Fruit fly (Drosophila melanogaster) whole organism, embryonic: Measurements from ENCODE around the gene Lamtor4.

ENCODE experiments used
- Bdp1 ChIP-seq: fragments of 200-800 bp; sonication (Bioruptor generic); optimal IDR thresholded peaks from 3 replicates; lab custom pipeline; 2016; ENCODE audit warnings: missing biosample characterization, missing genetic modification characterization
- CG11560 ChIP-seq: fragments of 200-800 bp; sonication (Bioruptor generic); IDR thresholded peaks from 3 replicates; pipeline ENCODE4 v1.3.6; 2022; ENCODE audit warnings: missing biosample characterization, missing genetic modification characterization
- CG12299 ChIP-seq: fragments of 200-800 bp; sonication (Bioruptor generic); optimal IDR thresholded peaks from 2 replicates; lab custom pipeline; 2018; ENCODE audit warnings: missing biosample characterization, mild to moderate bottlenecking, missing genetic modification characterization
- CG14667 ChIP-seq: fragments of 200-800 bp; sonication (Bioruptor generic); IDR thresholded peaks from 2 replicates; pipeline ENCODE4 v1.3.6; 2022; ENCODE audit warnings: missing biosample characterization, missing genetic modification characterization
- CG15011 ChIP-seq: fragments of 200-800 bp; sonication (Bioruptor generic); optimal IDR thresholded peaks from 3 replicates; lab custom pipeline; 2018; ENCODE audit warnings: missing biosample characterization, mild to moderate bottlenecking, missing genetic modification characterization
- CG30403 ChIP-seq: fragments of 200-800 bp; sonication (Bioruptor generic); optimal IDR thresholded peaks from 3 replicates; lab custom pipeline; 2016; ENCODE audit warnings: missing biosample characterization, missing genetic modification characterization
- CG3838 ChIP-seq: fragments of 200-800 bp; sonication (Bioruptor generic); optimal IDR thresholded peaks from 3 replicates; lab custom pipeline; 2016; ENCODE audit warnings: missing biosample characterization, missing genetic modification characterization
- CG4360 ChIP-seq: fragments of 200-800 bp; sonication (Bioruptor generic); IDR thresholded peaks from 2 replicates; pipeline ENCODE4 v1.3.6; 2022; ENCODE audit warnings: missing biosample characterization, missing genetic modification characterization
- CG4854 ChIP-seq: fragments of 200-800 bp; sonication (Bioruptor generic); optimal IDR thresholded peaks from 2 replicates; lab custom pipeline; 2016; ENCODE audit warnings: missing biosample characterization, missing genetic modification characterization, inconsistent platforms
- CG5245 ChIP-seq: fragments of 200-800 bp; sonication (Bioruptor generic); optimal IDR thresholded peaks from 3 replicates; lab custom pipeline; 2016; ENCODE audit warnings: missing biosample characterization, missing genetic modification characterization
- CG6654 ChIP-seq: fragments of 200-800 bp; sonication (Bioruptor generic); optimal IDR thresholded peaks from 2 replicates; lab custom pipeline; 2017; ENCODE audit warnings: missing biosample characterization, mild to moderate bottlenecking, missing genetic modification characterization
- CG8478 ChIP-seq: fragments of >200 bp; optimal IDR thresholded peaks from 2 replicates; lab custom pipeline; 2018
- CG8765 ChIP-seq: fragments of 200-800 bp; sonication (Bioruptor generic); IDR thresholded peaks from 2 replicates; pipeline ENCODE4 v1.3.6; 2022; ENCODE audit warnings: missing biosample characterization, missing genetic modification characterization
- CG9817 ChIP-seq: fragments of 200-800 bp; sonication (Bioruptor generic); optimal IDR thresholded peaks from 2 replicates; lab custom pipeline; 2018; ENCODE audit warnings: missing biosample characterization, mild to moderate bottlenecking, missing genetic modification characterization, moderate library complexity
- Doc3 ChIP-seq: fragments of 200-800 bp; sonication (Bioruptor generic); IDR thresholded peaks from 3 replicates; pipeline ENCODE4 v1.3.6; 2022; ENCODE audit warnings: missing biosample characterization, missing genetic modification characterization; ENCODE audit not compliant: partially characterized antibody
- ERR ChIP-seq: fragments of 200-800 bp; sonication (Bioruptor generic); optimal IDR thresholded peaks from 2 replicates; lab custom pipeline; 2016; ENCODE audit warnings: missing biosample characterization, missing genetic modification characterization
- GATAe ChIP-seq: fragments of 200-800 bp; sonication (Bioruptor generic); conservative IDR thresholded peaks from 2 replicates; pipeline ENCODE4 v1.3.6; 2022; ENCODE audit warnings: missing biosample characterization, missing genetic modification characterization
- Hmr ChIP-seq: fragments of 200-800 bp; sonication (Bioruptor generic); optimal IDR thresholded peaks from 3 replicates; lab custom pipeline; 2017; ENCODE audit warnings: mild to moderate bottlenecking, missing biosample characterization, missing genetic modification reagents, missing genetic modification characterization
- Jarid2 ChIP-seq: fragments of 200-800 bp; sonication (Bioruptor generic); optimal IDR thresholded peaks from 3 replicates; lab custom pipeline; 2017; ENCODE audit warnings: mild to moderate bottlenecking, missing biosample characterization, missing genetic modification reagents, missing genetic modification characterization
- Lim3 ChIP-seq: fragments of 200-800 bp; sonication (Bioruptor generic); IDR thresholded peaks from 2 replicates; pipeline ENCODE4 v1.3.6; 2022; ENCODE audit warnings: missing biosample characterization, missing genetic modification characterization
- Nf-YA ChIP-seq: fragments of 200-800 bp; sonication (Bioruptor generic); IDR thresholded peaks from 2 replicates; pipeline ENCODE4 v1.3.6; 2022; ENCODE audit warnings: missing biosample characterization, missing genetic modification characterization
- Ptx1 ChIP-seq: fragments of 200-800 bp; sonication (Bioruptor generic); IDR thresholded peaks from 2 replicates; pipeline ENCODE4 v1.3.6; 2022; ENCODE audit warnings: missing biosample characterization, missing genetic modification characterization
- Rfx ChIP-seq: fragments of 200-800 bp; sonication (Bioruptor generic); IDR thresholded peaks from 2 replicates; pipeline ENCODE4 v1.3.6; 2022; ENCODE audit warnings: missing biosample characterization, missing genetic modification characterization
- Six4 ChIP-seq: fragments of 200-800 bp; sonication (Bioruptor generic); optimal IDR thresholded peaks from 2 replicates; lab custom pipeline; 2016; ENCODE audit warnings: missing biosample characterization, missing genetic modification characterization
- Stat92E ChIP-seq, 3 experiments: fragments of >200 bp in 2 of 3; fragments of 200-800 bp in 1 of 3; sonication (Bioruptor generic) in 1 of 3; optimal IDR thresholded peaks; 2 replicates each; lab custom pipeline; 2017 to 2019; ENCODE audit warnings: missing biosample characterization in 3 of 3, missing genetic modification characterization in 3 of 3, mild to moderate bottlenecking in 1 of 3, moderate library complexity in 1 of 3
- TFAM ChIP-seq: fragments of 200-800 bp; sonication (Bioruptor generic); optimal IDR thresholded peaks from 2 replicates; lab custom pipeline; 2017; ENCODE audit warnings: missing biosample characterization, missing genetic modification characterization, inconsistent platforms
- Trl ChIP-seq, 3 experiments: fragments of >200 bp in 2 of 3; fragments of 200-800 bp in 1 of 3; sonication (Bioruptor generic) in 1 of 3; optimal IDR thresholded peaks; 2 replicates in 1 of 3; 3 replicates in 2 of 3; lab custom pipeline; 2016 to 2017; ENCODE audit warnings: missing biosample characterization in 1 of 3, missing genetic modification characterization in 1 of 3
- Usf ChIP-seq: fragments of 200-800 bp; sonication (Bioruptor generic); optimal IDR thresholded peaks from 2 replicates; lab custom pipeline; 2017; ENCODE audit warnings: missing genotype, missing biosample characterization, missing genetic modification characterization
- Xrp1 ChIP-seq: fragments of 200-800 bp; sonication (Bioruptor generic); IDR thresholded peaks from 2 replicates; pipeline ENCODE4 v1.3.6; 2022; ENCODE audit warnings: missing biosample characterization, missing genetic modification characterization
- aop ChIP-seq: fragments of 200-800 bp; sonication (Bioruptor generic); IDR thresholded peaks from 2 replicates; pipeline ENCODE4 v1.3.6; 2022; ENCODE audit warnings: missing biosample characterization, missing genetic modification characterization
- ap ChIP-seq: fragments of 200-800 bp; sonication (Bioruptor generic); IDR thresholded peaks from 2 replicates; pipeline ENCODE4 v1.3.6; 2022; ENCODE audit warnings: missing biosample characterization, missing genetic modification characterization
- bbx ChIP-seq: fragments of 200-800 bp; sonication (Bioruptor generic); IDR thresholded peaks from 2 replicates; pipeline ENCODE4 v1.3.6; 2022; ENCODE audit warnings: missing biosample characterization, missing genetic modification characterization; ENCODE audit not compliant: partially characterized antibody
- caup ChIP-seq: fragments of 200-800 bp; sonication (Bioruptor generic); optimal IDR thresholded peaks from 3 replicates; lab custom pipeline; 2017; ENCODE audit warnings: missing biosample characterization, mild to moderate bottlenecking, missing genetic modification characterization, moderate library complexity; ENCODE audit not compliant: severe bottlenecking
- crp ChIP-seq, 2 experiments: fragments of 200-800 bp; sonication (Bioruptor generic); optimal IDR thresholded peaks; 2 replicates in 1 of 2; 3 replicates in 1 of 2; lab custom pipeline; 2017; ENCODE audit warnings: missing biosample characterization in 2 of 2, missing genetic modification characterization in 2 of 2, mild to moderate bottlenecking in 1 of 2, moderate library complexity in 1 of 2
- dm ChIP-seq: fragments of 200-800 bp; sonication (Bioruptor generic); optimal IDR thresholded peaks from 3 replicates; lab custom pipeline; 2016; ENCODE audit warnings: missing biosample characterization, missing genetic modification characterization
- dmrt11E ChIP-seq: fragments of 200-800 bp; sonication (Bioruptor generic); optimal IDR thresholded peaks from 3 replicates; lab custom pipeline; 2018; ENCODE audit warnings: missing biosample characterization, mild to moderate bottlenecking, missing genetic modification characterization, moderate library complexity
- eyg ChIP-seq: fragments of 200-800 bp; sonication (Bioruptor generic); optimal IDR thresholded peaks from 3 replicates; lab custom pipeline; 2016; ENCODE audit warnings: missing biosample characterization, missing genetic modification characterization
- fd96Cb ChIP-seq: fragments of 200-800 bp; sonication (Bioruptor generic); optimal IDR thresholded peaks from 2 replicates; lab custom pipeline; 2018; ENCODE audit warnings: missing biosample characterization, mild to moderate bottlenecking, missing genetic modification characterization, moderate library complexity
- fru ChIP-seq: fragments of >200 bp; optimal IDR thresholded peaks from 2 replicates; lab custom pipeline; 2017
- gcm2 ChIP-seq: fragments of 200-800 bp; sonication (Bioruptor generic); optimal IDR thresholded peaks from 2 replicates; lab custom pipeline; 2016; ENCODE audit warnings: missing biosample characterization, missing genetic modification characterization
- grau ChIP-seq: fragments of 200-800 bp; optimal IDR thresholded peaks from 3 replicates; lab custom pipeline; 2019; ENCODE audit warnings: missing biosample characterization, mild to moderate bottlenecking, missing genetic modification characterization, moderate library complexity
- kah ChIP-seq: fragments of 200-800 bp; sonication (Bioruptor generic); optimal IDR thresholded peaks from 2 replicates; lab custom pipeline; 2018; ENCODE audit warnings: missing biosample characterization, mild to moderate bottlenecking, missing genetic modification characterization
- knrl ChIP-seq: fragments of 200-800 bp; sonication (Bioruptor generic); IDR thresholded peaks from 3 replicates; pipeline ENCODE4 v1.3.6; 2022; ENCODE audit warnings: missing biosample characterization, missing genetic modification characterization; ENCODE audit not compliant: partially characterized antibody
- lmd ChIP-seq: fragments of 200-800 bp; sonication (Bioruptor generic); IDR thresholded peaks from 2 replicates; pipeline ENCODE4 v1.3.6; 2022; ENCODE audit warnings: missing biosample characterization, missing genetic modification characterization
- otp ChIP-seq: fragments of 200-800 bp; sonication (Bioruptor generic); IDR thresholded peaks from 3 replicates; pipeline ENCODE4, ENCODE4 v1.3.6; 2022; ENCODE audit warnings: missing biosample characterization, missing genetic modification characterization
- pnt ChIP-seq: fragments of 200-800 bp; sonication (Bioruptor generic); optimal IDR thresholded peaks from 3 replicates; lab custom pipeline; 2016; ENCODE audit warnings: missing biosample characterization, missing genetic modification characterization
- pzg ChIP-seq: fragments of 200-800 bp; sonication (Bioruptor generic); optimal IDR thresholded peaks from 3 replicates; lab custom pipeline; 2018; ENCODE audit warnings: missing biosample characterization, mild to moderate bottlenecking, missing genetic modification characterization, moderate library complexity
- ro ChIP-seq: fragments of 200-800 bp; sonication (Bioruptor generic); IDR thresholded peaks from 2 replicates; pipeline ENCODE4 v1.3.6; 2022; ENCODE audit warnings: missing biosample characterization, missing genetic modification characterization
- slbo ChIP-seq: fragments of 200-800 bp; sonication (Bioruptor generic); IDR thresholded peaks from 2 replicates; pipeline ENCODE4 v1.3.6; 2022; ENCODE audit warnings: missing biosample characterization, missing genetic modification characterization
- ssp ChIP-seq: fragments of 200-800 bp; sonication (Bioruptor generic); IDR thresholded peaks from 2 replicates; pipeline ENCODE4 v1.3.6; 2022; ENCODE audit warnings: missing biosample characterization, missing genetic modification characterization
- toy ChIP-seq: fragments of 200-800 bp; sonication (Bioruptor generic); IDR thresholded peaks from 2 replicates; pipeline ENCODE4 v1.3.6; 2022; ENCODE audit warnings: missing biosample characterization, missing genetic modification characterization
- yki ChIP-seq: fragments of >200 bp; optimal IDR thresholded peaks from 3 replicates; lab custom pipeline; 2018

Lamtor4 gene

DNA sequence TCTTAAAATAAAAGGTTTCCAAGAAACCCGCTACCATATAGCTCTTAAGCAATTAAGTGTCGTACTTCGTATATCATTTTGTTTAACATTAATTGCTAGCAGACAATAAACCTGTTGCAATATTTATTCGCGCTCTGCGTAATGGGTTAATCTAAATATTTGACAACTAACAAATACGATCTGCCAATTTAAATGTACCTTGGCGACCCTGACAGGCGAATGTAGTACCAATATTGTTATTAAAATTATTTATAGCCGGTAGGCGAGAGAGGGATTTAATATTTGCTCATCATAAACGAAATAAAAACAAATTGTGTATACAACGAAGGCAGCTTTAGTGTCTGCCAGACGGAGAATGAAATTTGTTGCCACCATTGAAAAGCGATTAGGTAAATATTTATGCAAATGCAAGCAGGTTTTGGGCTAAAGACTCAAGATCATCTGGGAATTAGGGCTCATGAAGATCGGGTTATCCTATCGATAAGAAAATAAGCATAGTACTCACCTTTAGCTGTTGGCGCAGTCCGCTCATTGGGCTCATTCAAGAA is 36.1 kb downstream of the Lamtor4 start (continued):
- no peak for TF ChIP-seq dm (GFP tag; lab: Kevin White, UChicago)
- TF ChIP-seq CG8765 = no peak
- peak; percentile 25 for TF ChIP-seq CG15011
- no peak for TF ChIP-seq crp (GFP tag; optimal IDR thresholded peaks at IDR 0.05; lab: Kevin White, UChicago)
- no peak for TF ChIP-seq Stat92E (GFP tag; optimal IDR thresholded peaks at IDR 0.05; lab: Kevin White, UChicago)
- TF ChIP-seq CG14667 (GFP tag; lab: Robert Waterston, UW) = no peak
- TF ChIP-seq CG4360 (GFP tag; lab: Robert Waterston, UW) = no peak
- TF ChIP-seq dmrt11E (tag; lab: Kevin White, UChicago) = no peak
- no peak for TF ChIP-seq CG3838 (GFP tag; lab: Kevin White, UChicago)
- no peak for TF ChIP-seq fru
- no peak for TF ChIP-seq Six4 (GFP tag; lab: Kevin White, UChicago)
- TF ChIP-seq GATAe (GFP tag; lab: Robert Waterston, UW) = no peak
- no peak for TF ChIP-seq pzg (GFP tag; lab: Kevin White, UChicago)
- TF ChIP-seq Doc3 = no peak
- TF ChIP-seq TFAM (GFP tag; lab: Kevin White, UChicago) = no peak
- TF ChIP-seq Nf-YA (GFP tag; lab: Robert Waterston, UW) = no peak
- no peak for TF ChIP-seq Jarid2 (GFP tag; lab: Kevin White, UChicago)
- TF ChIP-seq eyg = no peak
- TF ChIP-seq toy (GFP tag; lab: Robert Waterston, UW) = no peak
- TF ChIP-seq CG6654 = no peak
- TF ChIP-seq Trl (optimal IDR thresholded peaks at IDR 0.05; lab: Kevin White, UChicago) = no peak
- TF ChIP-seq Trl (GFP tag; optimal IDR thresholded peaks at IDR 0.05; lab: Kevin White, UChicago) = no peak
- TF ChIP-seq CG5245 (GFP tag; lab: Kevin White, UChicago) = no peak
- TF ChIP-seq Usf (GFP tag; lab: Kevin White, UChicago) = no peak
- no peak for TF ChIP-seq ro (GFP tag; lab: Robert Waterston, UW)
- TF ChIP-seq ap (GFP tag; lab: Robert Waterston, UW) = no peak
- TF ChIP-seq otp (GFP tag; lab: Robert Waterston, UW) = no peak
- TF ChIP-seq Xrp1 (GFP tag; lab: Robert Waterston, UW) = no peak
- TF ChIP-seq grau = peak; percentile 8
- TF ChIP-seq Bdp1 (GFP tag; lab: Kevin White, UChicago) = no peak
- TF ChIP-seq pnt (GFP tag; lab: Kevin White, UChicago) = no peak
- no peak for TF ChIP-seq CG4854 (GFP tag; lab: Kevin White, UChicago)
- no peak for TF ChIP-seq fd96Cb (tag; lab: Kevin White, UChicago)
- TF ChIP-seq CG12299 = peak; percentile 16
- TF ChIP-seq Rfx = no peak; the same call in 1 of the 2 replicates
- no peak for TF ChIP-seq knrl (GFP tag; lab: Robert Waterston, UW)
- TF ChIP-seq slbo = no peak
- TF ChIP-seq Hmr = peak; percentile 72
- TF ChIP-seq gcm2 (GFP tag; lab: Kevin White, UChicago) = no peak
- TF ChIP-seq caup (GFP tag; lab: Kevin White, UChicago) = peak; percentile 77
- TF ChIP-seq bbx = no peak
- no peak for TF ChIP-seq aop (GFP tag; lab: Robert Waterston, UW)
- TF ChIP-seq CG9817 = no peak
- TF ChIP-seq ssp (GFP tag; lab: Robert Waterston, UW) = no peak
- TF ChIP-seq CG8478 (lab: Kevin White, UChicago) = no peak
- TF ChIP-seq Lim3 = no peak
- no peak for TF ChIP-seq CG30403 (GFP tag; lab: Kevin White, UChicago)
- TF ChIP-seq lmd = no peak
- no peak for TF ChIP-seq CG11560 (tag; lab: Robert Waterston, UW)
- TF ChIP-seq ERR (GFP tag; lab: Kevin White, UChicago) = no peak
- no peak for TF ChIP-seq kah
- TF ChIP-seq yki (lab: Kevin White, UChicago) = no peak
- no peak for TF ChIP-seq Ptx1
